Worm (Caenorhabditis elegans): Measurements from ENCODE around the gene D1086.7.

ce11 chrV:14057540-14057939 is 26.5 kb upstream of the D1086.7 start, which contains the start of gene F58D12.3:
- TF ChIP-seq flt-1 (GFP tag; IDR thresholded peaks at IDR 0.05), result no peak
- TF ChIP-seq tab-1 (GFP tag; IDR thresholded peaks at IDR 0.05), result no peak
- no peak for TF ChIP-seq med-1 (GFP tag; optimal IDR thresholded peaks at IDR 0.05; ENCODE audit: insufficient read depth)
- no peak for TF ChIP-seq T22C8.4 (GFP tag; IDR thresholded peaks at IDR 0.05)
- TF ChIP-seq cog-1 (tag; optimal IDR thresholded peaks at IDR 0.05), result no peak
- no peak for TF ChIP-seq klf-2 (GFP tag; conservative IDR thresholded peaks at IDR 0.05)
- TF ChIP-seq ref-1 (GFP tag; conservative IDR thresholded peaks at IDR 0.05), result no peak

Data from whole organism, midembryonic.